Fruit fly (Drosophila melanogaster) whole organism, embryonic: ENCODE data around the gene CG13309.

Source experiments
- Blimp-1 ChIP-seq: fragments of 200-800 bp; sonication (Bioruptor generic); optimal IDR thresholded peaks from 3 replicates; lab custom pipeline; 2018; ENCODE audit warnings: missing biosample characterization, missing genetic modification characterization, mild to moderate bottlenecking, moderate library complexity, missing genetic modification reagents
- CG10321 ChIP-seq: fragments of 200-800 bp; sonication (Bioruptor generic); IDR thresholded peaks from 2 replicates; pipeline ENCODE4 v1.3.6; 2022; ENCODE audit warnings: missing biosample characterization, missing genetic modification characterization
- CG10565 ChIP-seq: fragments of 200-800 bp; sonication (Bioruptor generic); optimal IDR thresholded peaks from 3 replicates; lab custom pipeline; 2016; ENCODE audit warnings: missing biosample characterization, mild to moderate bottlenecking, missing genetic modification characterization
- CG11398 ChIP-seq: fragments of 200-800 bp; sonication (Bioruptor generic); optimal IDR thresholded peaks from 2 replicates; lab custom pipeline; 2016; ENCODE audit warnings: missing biosample characterization, missing genetic modification characterization
- CG14050 ChIP-seq: fragments of 200-800 bp; sonication (Bioruptor generic); IDR thresholded peaks from 3 replicates; pipeline ENCODE4 v1.3.6; 2022; ENCODE audit warnings: missing biosample characterization, missing genetic modification characterization
- CG15073 ChIP-seq: fragments of 200-800 bp; sonication (Bioruptor generic); optimal IDR thresholded peaks from 2 replicates; lab custom pipeline; 2016; ENCODE audit warnings: missing biosample characterization, missing genetic modification characterization
- CG16779 ChIP-seq: fragments of 200-800 bp; sonication (Bioruptor generic); IDR thresholded peaks from 2 replicates; pipeline ENCODE4 v1.3.6; 2022; ENCODE audit warnings: missing biosample characterization, missing genetic modification characterization
- CG17359 ChIP-seq: fragments of 200-800 bp; sonication (Bioruptor generic); optimal IDR thresholded peaks from 3 replicates; lab custom pipeline; 2018; ENCODE audit warnings: missing biosample characterization, mild to moderate bottlenecking, missing genetic modification characterization, moderate library complexity
- CG17385 ChIP-seq: fragments of 200-800 bp; sonication (Bioruptor generic); optimal IDR thresholded peaks from 3 replicates; lab custom pipeline; 2018; ENCODE audit warnings: missing biosample characterization, mild to moderate bottlenecking, missing genetic modification characterization
- CG17912 ChIP-seq: fragments of 200-800 bp; sonication (Bioruptor generic); optimal IDR thresholded peaks from 2 replicates; lab custom pipeline; 2018; ENCODE audit warnings: missing biosample characterization, mild to moderate bottlenecking, missing genetic modification characterization
- CG30020 ChIP-seq: fragments of 200-800 bp; optimal IDR thresholded peaks from 2 replicates; lab custom pipeline; 2019; ENCODE audit warnings: missing biosample characterization, mild to moderate bottlenecking, missing genetic modification characterization, moderate library complexity
- CG3065 ChIP-seq: fragments of 200-800 bp; sonication (Bioruptor generic); optimal IDR thresholded peaks from 2 replicates; lab custom pipeline; 2016; ENCODE audit warnings: missing biosample characterization, missing genetic modification characterization
- CG4854 ChIP-seq: fragments of 200-800 bp; sonication (Bioruptor generic); optimal IDR thresholded peaks from 2 replicates; lab custom pipeline; 2016; ENCODE audit warnings: missing biosample characterization, missing genetic modification characterization, inconsistent platforms
- CG9932 ChIP-seq: fragments of 200-800 bp; sonication (Bioruptor generic); IDR thresholded peaks from 2 replicates; pipeline ENCODE4 v1.3.6; 2022; ENCODE audit warnings: missing biosample characterization, missing genetic modification characterization
- D19A ChIP-seq: fragments of 200-800 bp; optimal IDR thresholded peaks from 3 replicates; lab custom pipeline; 2019; ENCODE audit warnings: missing biosample characterization, mild to moderate bottlenecking, missing genetic modification characterization, moderate library complexity
- H15 ChIP-seq: fragments of 200-800 bp; sonication (Bioruptor generic); IDR thresholded peaks from 3 replicates; pipeline ENCODE4 v1.3.6; 2022; ENCODE audit warnings: missing biosample characterization, missing genetic modification characterization
- Lhr ChIP-seq: fragments of 200-800 bp; sonication (Bioruptor generic); optimal IDR thresholded peaks from 3 replicates; lab custom pipeline; 2017; ENCODE audit warnings: mild to moderate bottlenecking, missing biosample characterization, missing genetic modification reagents, missing genetic modification characterization
- Med ChIP-seq: fragments of 200-800 bp; sonication (Bioruptor generic); peaks from one replicate; lab custom pipeline; 2016; ENCODE audit warnings: missing biosample characterization, missing genetic modification characterization, mild to moderate bottlenecking, inconsistent platforms, moderate library complexity
- NFAT ChIP-seq: fragments of 200-800 bp; sonication (Bioruptor generic); IDR thresholded peaks from 2 replicates; pipeline ENCODE4 v1.3.6; 2022; ENCODE audit warnings: missing biosample characterization, missing genetic modification characterization
- Ptx1 ChIP-seq: fragments of 200-800 bp; sonication (Bioruptor generic); IDR thresholded peaks from 2 replicates; pipeline ENCODE4 v1.3.6; 2022; ENCODE audit warnings: missing biosample characterization, missing genetic modification characterization
- Tbp ChIP-seq: fragments of >200 bp; optimal IDR thresholded peaks from 2 replicates; lab custom pipeline; 2018; ENCODE audit warnings: missing biosample characterization, missing genetic modification characterization
- chinmo ChIP-seq: fragments of 200-800 bp; sonication (Bioruptor generic); IDR thresholded peaks from 4 replicates; pipeline ENCODE4 v1.3.6; 2022; ENCODE audit warnings: missing biosample characterization, missing genetic modification characterization; ENCODE audit not compliant: partially characterized antibody
- dm ChIP-seq: fragments of 200-800 bp; sonication (Bioruptor generic); optimal IDR thresholded peaks from 3 replicates; lab custom pipeline; 2016; ENCODE audit warnings: missing biosample characterization, missing genetic modification characterization
- dmrt99B ChIP-seq: fragments of 200-800 bp; sonication (Bioruptor generic); optimal IDR thresholded peaks from 2 replicates; lab custom pipeline; 2018; ENCODE audit warnings: missing biosample characterization, mild to moderate bottlenecking, missing genetic modification characterization, moderate library complexity
- exex ChIP-seq: fragments of 200-800 bp; sonication (Bioruptor generic); optimal IDR thresholded peaks from 4 replicates; lab custom pipeline; 2018; ENCODE audit warnings: missing biosample characterization, mild to moderate bottlenecking, missing genetic modification characterization, moderate library complexity
- grau ChIP-seq: fragments of 200-800 bp; optimal IDR thresholded peaks from 3 replicates; lab custom pipeline; 2019; ENCODE audit warnings: missing biosample characterization, mild to moderate bottlenecking, missing genetic modification characterization, moderate library complexity
- grn ChIP-seq: fragments of 200-800 bp; sonication (Bioruptor generic); optimal IDR thresholded peaks from 3 replicates; lab custom pipeline; 2017; ENCODE audit warnings: missing biosample characterization, missing genetic modification characterization
- hbn ChIP-seq: fragments of 200-800 bp; sonication (Bioruptor generic); IDR thresholded peaks from 2 replicates; pipeline ENCODE4 v1.3.6; 2022; ENCODE audit warnings: missing biosample characterization, missing genetic modification characterization; ENCODE audit not compliant: partially characterized antibody
- ind ChIP-seq: fragments of 200-800 bp; sonication (Bioruptor generic); optimal IDR thresholded peaks from 3 replicates; lab custom pipeline; 2016; ENCODE audit warnings: missing biosample characterization, missing genetic modification characterization
- knrl ChIP-seq: fragments of 200-800 bp; sonication (Bioruptor generic); IDR thresholded peaks from 3 replicates; pipeline ENCODE4 v1.3.6; 2022; ENCODE audit warnings: missing biosample characterization, missing genetic modification characterization; ENCODE audit not compliant: partially characterized antibody
- luna ChIP-seq: fragments of 200-800 bp; sonication (Bioruptor generic); optimal IDR thresholded peaks from 2 replicates; lab custom pipeline; 2016; ENCODE audit warnings: missing biosample characterization, missing genetic modification characterization
- mirr ChIP-seq: fragments of 200-800 bp; sonication (Bioruptor generic); optimal IDR thresholded peaks from 3 replicates; lab custom pipeline; 2018; ENCODE audit warnings: missing biosample characterization, mild to moderate bottlenecking, missing genetic modification characterization
- nom ChIP-seq: fragments of 200-800 bp; sonication (Bioruptor generic); optimal IDR thresholded peaks from 2 replicates; lab custom pipeline; 2017; ENCODE audit warnings: missing biosample characterization, missing genetic modification characterization, mild to moderate bottlenecking, moderate library complexity, missing genetic modification reagents
- oc ChIP-seq: fragments of 200-800 bp; sonication (Bioruptor generic); optimal IDR thresholded peaks from 2 replicates; lab custom pipeline; 2018; ENCODE audit warnings: missing biosample characterization, mild to moderate bottlenecking, missing genetic modification characterization, moderate library complexity
- otp ChIP-seq: fragments of 200-800 bp; sonication (Bioruptor generic); IDR thresholded peaks from 3 replicates; pipeline ENCODE4, ENCODE4 v1.3.6; 2022; ENCODE audit warnings: missing biosample characterization, missing genetic modification characterization
- p53 ChIP-seq: fragments of 200-800 bp; sonication (Bioruptor generic); optimal IDR thresholded peaks from 2 replicates; lab custom pipeline; 2016; ENCODE audit warnings: missing biosample characterization, missing genetic modification characterization
- pros ChIP-seq: fragments of 200-800 bp; sonication (Bioruptor generic); optimal IDR thresholded peaks from 3 replicates; lab custom pipeline; 2019; ENCODE audit warnings: missing biosample characterization, mild to moderate bottlenecking, missing genetic modification characterization, moderate library complexity
- sd ChIP-seq: fragments of 200-800 bp; sonication (Bioruptor generic); optimal IDR thresholded peaks from 3 replicates; lab custom pipeline; 2018; ENCODE audit warnings: missing biosample characterization, mild to moderate bottlenecking, missing genetic modification characterization, moderate library complexity
- sens ChIP-seq: fragments of 200-800 bp; sonication (Bioruptor generic); peaks from one replicate; lab custom pipeline; 2016; ENCODE audit warnings: missing biosample characterization, missing genetic modification characterization
- sr ChIP-seq: fragments of 200-800 bp; sonication (Bioruptor generic); IDR thresholded peaks from 3 replicates; pipeline ENCODE4 v1.3.6; 2022; ENCODE audit warnings: missing biosample characterization, missing genetic modification characterization
- sug ChIP-seq: fragments of 200-800 bp; optimal IDR thresholded peaks from 2 replicates; lab custom pipeline; 2019; ENCODE audit warnings: missing biosample characterization, mild to moderate bottlenecking, missing genetic modification characterization, moderate library complexity
- vvl ChIP-seq: fragments of 200-800 bp; sonication (Bioruptor generic); IDR thresholded peaks from 2 replicates; pipeline ENCODE4 v1.3.6; 2022; ENCODE audit warnings: missing biosample characterization, missing genetic modification characterization
- zf30C ChIP-seq: fragments of 200-800 bp; sonication (Bioruptor generic); optimal IDR thresholded peaks from 3 replicates; lab custom pipeline; 2018; ENCODE audit warnings: missing biosample characterization, mild to moderate bottlenecking, missing genetic modification characterization

The CG13309 gene

dm6 chr3L:8773713-8774112 lies 36.5 kb upstream of the CG13309 start:
- TF ChIP-seq mirr (peak; percentile 9), hbn (GFP tag; lab: Robert Waterston, UW) (no peak), grn (GFP tag; lab: Kevin White, UChicago) (peak; percentile 14), exex (tag; lab: Kevin White, UChicago) (peak; percentile 58), sd (tag; lab: Kevin White, UChicago) (peak; percentile 29), sug (tag; lab: Kevin White, UChicago) (peak; percentile 20), NFAT (no peak)

dm6 chr3L:8774974-8775731 lies 35.0 kb upstream of the CG13309 start:
- peak; percentile 15 for TF ChIP-seq Med (GFP tag; lab: Kevin White, UChicago)
- TF ChIP-seq nom (GFP tag; lab: Kevin White, UChicago) = peak; percentile 86
- TF ChIP-seq grau (tag; lab: Kevin White, UChicago) = no peak

- TF ChIP-seq exex (tag; lab: Kevin White, UChicago) (peak; percentile 59), CG10565 (no peak)
These were observed 32.8 kb upstream of the CG13309 start for dm6 chr3L:8777313-8777924.

dm6 chr3L:8780723-8781296 lies 29.4 kb upstream of the CG13309 start:
- TF ChIP-seq sens (GFP tag; lab: Kevin White, UChicago) (peak; percentile 38), CG3065 (GFP tag; lab: Kevin White, UChicago) (no peak), CG17359 (tag; lab: Kevin White, UChicago) (no peak), p53 (GFP tag; lab: Kevin White, UChicago) (no peak), luna (GFP tag; lab: Kevin White, UChicago) (no peak), sr (GFP tag; lab: Robert Waterston, UW) (no peak), dm (no peak), dmrt99B (no peak), CG15073 (GFP tag; lab: Kevin White, UChicago) (no peak), CG10321 (no peak), D19A (no peak), Lhr (GFP tag; lab: Kevin White, UChicago) (no peak), CG11398 (GFP tag; lab: Kevin White, UChicago) (no peak), CG17912 (GFP tag; lab: Kevin White, UChicago) (no peak), otp (no peak), Blimp-1 (GFP tag; lab: Kevin White, UChicago) (no peak), Med (GFP tag; lab: Kevin White, UChicago) (peak; percentile 72), Tbp (no peak), CG17385 (no peak), knrl (GFP tag; lab: Robert Waterston, UW) (no peak), chinmo (GFP tag; lab: Robert Waterston, UW) (0 out of 4 replicates have a peak, but pooled peaks have one; percentile 57), CG30020 (tag; lab: Kevin White, UChicago) (no peak), zf30C (GFP tag; lab: Kevin White, UChicago) (no peak), oc (peak; percentile 32), CG4854 (GFP tag; lab: Kevin White, UChicago) (no peak), pros (GFP tag; lab: Kevin White, UChicago) (no peak), ind (GFP tag; lab: Kevin White, UChicago) (no peak), CG16779 (GFP tag; lab: Robert Waterston, UW) (no peak), H15 (no peak), CG9932 (GFP tag; lab: Robert Waterston, UW) (no peak), vvl (peak; percentile 61; the same call in 1 of the 2 replicates), CG14050 (GFP tag; lab: Robert Waterston, UW) (no peak), Ptx1 (GFP tag; lab: Robert Waterston, UW) (no peak)
